Worm (Caenorhabditis elegans): ENCODE results near the gene clec-129.
"Not testable (repeated sequence)": the region's sequence is repeated elsewhere in the genome, so short reads cannot be mapped to it uniquely, and the experiment has no call there.

The clec-129 gene

DNA sequence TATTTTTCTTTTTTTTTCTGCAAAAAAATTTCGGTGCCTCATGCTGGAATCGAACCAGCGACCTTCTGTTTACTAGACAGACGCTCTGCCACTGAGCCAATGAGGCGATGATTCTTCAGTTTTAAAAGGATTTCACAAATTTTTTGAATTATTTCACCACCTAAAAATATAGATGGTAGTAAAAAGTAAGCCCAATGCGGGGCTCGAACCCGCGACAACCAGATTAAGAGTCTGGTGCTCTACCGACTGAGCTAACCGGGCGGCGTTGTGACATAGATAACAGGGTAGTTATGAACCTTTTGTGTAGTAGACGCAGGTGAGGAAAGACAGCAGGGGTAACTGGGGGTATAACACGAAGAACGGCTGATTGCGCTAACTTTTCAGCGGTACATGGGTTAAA, 3.7 kb upstream of the clec-129 start (continued):
- TF ChIP-seq F49E8.2 (tag; optimal IDR thresholded peaks at IDR 0.05; ENCODE audit: borderline replicate concordance) (peak; percentile 21), F26F4.8 (GFP tag; conservative IDR thresholded peaks at IDR 0.05) (peak; percentile 74), vab-7 (GFP tag; IDR thresholded peaks at IDR 0.05) (peak; percentile 84), egl-43 (GFP tag; IDR thresholded peaks at IDR 0.05) (peak; percentile 94), mes-2 (tag; optimal IDR thresholded peaks at IDR 0.05; ENCODE audit: poor library complexity, severe bottlenecking) (peak; percentile 58), Y48G9A.11 (GFP tag; IDR thresholded peaks at IDR 0.05) (peak; percentile 67; the same call in 1 of the 2 replicates), snpc-1.2 (GFP tag; IDR thresholded peaks at IDR 0.05) (peak; percentile 86), nhr-48 (tag; optimal IDR thresholded peaks at IDR 0.05) (peak; percentile 55), unc-130 (GFP tag; optimal IDR thresholded peaks at IDR 0.05) (peak; percentile 57), spr-3 (GFP tag; optimal IDR thresholded peaks at IDR 0.05) (peak; percentile 19), unc-62 (GFP tag; optimal IDR thresholded peaks at IDR 0.05 in 1 of 2) (peak in 1 of 2 experiments; percentile 66), hlh-11 (tag; optimal IDR thresholded peaks at IDR 0.05) (peak; percentile 46), duxl-1 (tag; optimal IDR thresholded peaks at IDR 0.05; ENCODE audit: poor library complexity) (peak; percentile 86), tra-1 (GFP tag; IDR thresholded peaks at IDR 0.05) (peak; percentile 54; the same call in 1 of the 2 replicates), saeg-2 (GFP tag; IDR thresholded peaks at IDR 0.05) (peak; percentile 73; the same call in 1 of the 2 replicates), dmd-8 (GFP tag; IDR thresholded peaks at IDR 0.05) (peak; percentile 88), daf-19 (GFP tag; conservative IDR thresholded peaks at IDR 0.05) (peak; percentile 83), dmd-6 (GFP tag; IDR thresholded peaks at IDR 0.05) (peak; percentile 59), ctbp-1 (GFP tag; IDR thresholded peaks at IDR 0.05) (peak; percentile 72; the same call in 1 of the 2 replicates), lim-7 (GFP tag; IDR thresholded peaks at IDR 0.05) (peak; percentile 87), lin-1 (GFP tag; IDR thresholded peaks at IDR 0.05) (0 out of 2 replicates have a peak, but pooled peaks have one; percentile 43), ceh-44 (GFP tag; IDR thresholded peaks at IDR 0.05) (peak; percentile 55; the same call in 1 of the 2 replicates), mdt-29 (GFP tag; IDR thresholded peaks at IDR 0.05) (peak; percentile 77), mxl-3 (GFP tag; optimal IDR thresholded peaks at IDR 0.05) (peak; percentile 16), zip-11 (GFP tag; IDR thresholded peaks at IDR 0.05) (0 out of 2 replicates have a peak, but pooled peaks have one; percentile 49), D1046.2 (GFP tag; IDR thresholded peaks at IDR 0.05) (0 out of 2 replicates have a peak, but pooled peaks have one; percentile 80)
- not testable (repeated sequence) for TF ChIP-seq unc-62 (tag; optimal IDR thresholded peaks at IDR 0.05)

DNA sequence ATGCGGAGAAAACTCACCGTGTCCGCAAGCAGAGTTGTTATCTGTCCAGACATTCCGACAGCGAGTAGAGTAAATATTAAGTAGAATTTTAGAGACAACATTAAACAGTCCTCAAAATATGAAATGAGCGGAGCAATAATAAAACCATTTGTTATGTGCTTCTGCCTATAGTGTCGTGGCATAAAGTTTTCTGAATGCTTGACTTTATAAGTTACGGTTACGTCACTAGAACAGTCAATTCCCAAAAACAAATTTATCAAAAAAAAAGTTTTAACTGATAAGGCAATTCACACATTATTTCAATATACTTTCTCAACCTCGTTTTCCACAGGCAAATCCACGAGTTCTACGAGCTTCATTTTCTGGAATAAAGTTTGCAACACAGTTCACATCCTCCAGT, 2.2 kb upstream of the clec-129 start, which contains the start of gene clec-127:
Gene clec-127, minus strand, starts transcription at position 101 of the 400 bp plus-strand sequence.
- TF ChIP-seq mes-2 (tag; optimal IDR thresholded peaks at IDR 0.05; ENCODE audit: poor library complexity, severe bottlenecking) (no peak), daf-16 (GFP tag; optimal IDR thresholded peaks at IDR 0.05) (no peak), daf-16 (tag; optimal IDR thresholded peaks at IDR 0.05) (peak; percentile 22)

DNA sequence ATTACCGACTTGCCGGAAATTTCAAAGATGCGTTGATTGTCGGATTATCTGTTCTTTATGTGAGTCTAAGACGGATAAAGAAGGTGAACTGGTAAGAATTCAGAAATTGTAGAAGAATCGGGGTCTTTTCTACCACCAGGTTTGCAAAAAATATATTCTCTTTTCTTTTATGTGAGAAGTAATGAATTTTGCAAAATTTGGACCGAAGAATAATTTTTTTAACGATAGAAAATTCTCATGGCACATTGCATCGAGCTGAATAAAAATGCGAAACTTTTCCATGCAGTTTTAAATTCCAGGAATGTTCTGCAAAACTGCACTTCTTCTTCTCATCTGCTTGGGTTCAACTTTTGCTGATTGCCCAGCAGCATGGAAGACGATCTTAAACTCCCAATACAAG, 2.0 kb downstream of the clec-129 start, which contains the start of gene clec-130:
Gene clec-130, plus strand, starts transcription at position 301 of the 400 bp plus-strand sequence.
- TF ChIP-seq unc-39 (tag; optimal IDR thresholded peaks at IDR 0.05) (no peak), R02D3.7 (tag; optimal IDR thresholded peaks at IDR 0.05) (no peak), tra-1 (GFP tag; IDR thresholded peaks at IDR 0.05) (no peak), madf-9 (GFP tag; conservative IDR thresholded peaks at IDR 0.05) (no peak), nhr-28 (tag; optimal IDR thresholded peaks at IDR 0.05) (no peak), mxl-2 (GFP tag; conservative IDR thresholded peaks at IDR 0.05) (no peak), daf-8 (GFP tag; IDR thresholded peaks at IDR 0.05) (no peak), F26F4.8 (GFP tag; conservative IDR thresholded peaks at IDR 0.05) (no peak)

DNA sequence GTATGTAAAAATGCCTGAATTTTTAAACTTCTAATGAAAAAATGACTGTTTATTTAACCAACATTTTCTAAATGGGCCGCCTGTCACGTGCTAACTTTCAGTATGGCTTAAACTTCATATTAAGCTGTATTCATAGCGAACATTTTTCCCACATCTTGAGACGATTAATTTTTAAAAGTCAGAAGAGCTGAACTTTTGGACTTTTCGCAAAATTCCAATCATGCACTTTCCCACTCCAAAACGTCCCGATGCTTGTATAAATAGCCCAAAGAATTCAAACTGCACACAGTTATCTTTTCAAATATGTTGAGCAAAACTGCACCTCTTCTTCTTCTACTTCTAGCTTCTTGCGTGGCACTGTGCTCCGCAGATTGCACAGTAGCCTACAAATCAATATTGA, 5.5 kb downstream of the clec-129 start, which contains the start of gene clec-132:
Gene clec-132, plus strand, starts transcription at position 301 of the 400 bp plus-strand sequence.
- no peak for TF ChIP-seq nhr-25 (tag; optimal IDR thresholded peaks at IDR 0.05; ENCODE audit: borderline replicate concordance, insufficient read depth)
- TF ChIP-seq hlh-30 (tag; optimal IDR thresholded peaks at IDR 0.05; ENCODE audit: insufficient read depth), result no peak
- no peak for TF ChIP-seq zip-11 (GFP tag; IDR thresholded peaks at IDR 0.05)
- TF ChIP-seq saeg-2 (GFP tag; IDR thresholded peaks at IDR 0.05), result no peak
- no peak for TF ChIP-seq tra-1 (GFP tag; IDR thresholded peaks at IDR 0.05)
- no peak for TF ChIP-seq daf-16 (GFP tag; optimal IDR thresholded peaks at IDR 0.05)
- TF ChIP-seq daf-16 (tag; optimal IDR thresholded peaks at IDR 0.05), result no peak
- TF ChIP-seq dmd-8 (GFP tag; IDR thresholded peaks at IDR 0.05), result no peak
- TF ChIP-seq pqm-1 (tag; optimal IDR thresholded peaks at IDR 0.05), result no peak
- TF ChIP-seq pha-4 (GFP tag; IDR thresholded peaks at IDR 0.05), result no peak
- no peak for TF ChIP-seq pha-4 (tag; optimal IDR thresholded peaks at IDR 0.05)
- TF ChIP-seq daf-8 (GFP tag; IDR thresholded peaks at IDR 0.05), result no peak
- no peak for TF ChIP-seq unc-62 (GFP tag; optimal IDR thresholded peaks at IDR 0.05 in 1 of 2)
- no peak for TF ChIP-seq unc-62 (tag; optimal IDR thresholded peaks at IDR 0.05)
- TF ChIP-seq ztf-11 (tag; optimal IDR thresholded peaks at IDR 0.05), result no peak
- no peak for TF ChIP-seq attf-4 (tag; optimal IDR thresholded peaks at IDR 0.05)
- TF ChIP-seq ceh-82 (tag; optimal IDR thresholded peaks at IDR 0.05), result no peak
- TF ChIP-seq nhr-237 (tag; optimal IDR thresholded peaks at IDR 0.05), result no peak

All from whole organism, L4 larva.